Worm (Caenorhabditis elegans) whole organism, mixed stage, embryonic: ENCODE measurements around the gene F10C2.7.

Experiments used
- M03D4.4 ChIP-seq: sonication (generic microtip); optimal IDR thresholded peaks from 2 replicates; lab custom pipeline; 2017; ENCODE audit warnings: mild to moderate bottlenecking, missing genetic modification characterization, missing compliant biosample characterization
- blmp-1 ChIP-seq: fragments of 150-350 bp; optimal IDR thresholded peaks from 2 replicates; lab custom pipeline; 2014; ENCODE audit warnings: missing biosample characterization, missing genetic modification characterization
- ceh-43 ChIP-seq: fragments of 200-800 bp; sonication (Bioruptor generic); optimal IDR thresholded peaks from 2 replicates; lab custom pipeline; 2018; ENCODE audit warnings: mild to moderate bottlenecking, missing genetic modification characterization, moderate library complexity, missing compliant biosample characterization
- drap-1 ChIP-seq: fragments of 200-800 bp; sonication (Bioruptor generic); optimal IDR thresholded peaks from 3 replicates; lab custom pipeline; 2018; ENCODE audit warnings: mild to moderate bottlenecking, missing genetic modification characterization, missing compliant biosample characterization
- elt-3 ChIP-seq: fragments of 150-350 bp; optimal IDR thresholded peaks from 2 replicates; lab custom pipeline; 2014; ENCODE audit warnings: missing biosample characterization, missing genetic modification characterization
- lin-13 ChIP-seq: fragments of 150-350 bp; optimal IDR thresholded peaks from 2 replicates; lab custom pipeline; 2014; ENCODE audit warnings: missing biosample characterization, missing genetic modification characterization
- nhr-237 ChIP-seq: fragments of 150-350 bp; optimal IDR thresholded peaks from 2 replicates; lab custom pipeline; 2014; ENCODE audit warnings: missing biosample characterization, missing genetic modification characterization
- nhr-28 ChIP-seq: fragments of 150-350 bp; optimal IDR thresholded peaks from 2 replicates; lab custom pipeline; 2014; ENCODE audit warnings: missing biosample characterization, missing genetic modification characterization
- nhr-76 ChIP-seq: sonication (generic microtip); optimal IDR thresholded peaks from 2 replicates; lab custom pipeline; 2017; ENCODE audit warnings: missing biosample characterization, missing genetic modification characterization
- pha-4 ChIP-seq: fragments of 150-350 bp; optimal IDR thresholded peaks from 2 replicates; lab custom pipeline; 2018; ENCODE audit warnings: missing biosample characterization, missing genetic modification reagents, missing genetic modification characterization
- snpc-4 ChIP-seq: fragments of 150-350 bp; optimal IDR thresholded peaks from 2 replicates; lab custom pipeline; 2014; ENCODE audit warnings: missing biosample characterization, missing genetic modification characterization

ce11 chrV:12025683-12026082, 28.0 kb upstream of the F10C2.7 start:
- TF ChIP-seq snpc-4 (tag; lab: Kevin White, UChicago) (no peak), elt-3 (tag; lab: Kevin White, UChicago) (no peak), blmp-1 (tag; lab: Kevin White, UChicago) (no peak), pha-4 (tag; lab: Kevin White, UChicago) (no peak), ceh-43 (GFP tag; lab: Kevin White, UChicago) (no peak), nhr-237 (tag; lab: Kevin White, UChicago) (no peak), nhr-28 (tag; lab: Kevin White, UChicago) (no peak), lin-13 (no peak), nhr-76 (no peak), M03D4.4 (tag; lab: Kevin White, UChicago) (no peak), drap-1 (GFP tag; lab: Kevin White, UChicago) (no peak)
